Worm (Caenorhabditis elegans) whole organism, L1 larva: Measurements from ENCODE around the gene aqp-1.
A peak's percentile ranks its signal among the peaks of the same experiment; 100 is the strongest.

Experiments used
- C16A3.4 ChIP-seq: fragments of 150-350 bp; optimal IDR thresholded peaks from 2 replicates; lab custom pipeline; 2014; ENCODE audit warnings: missing biosample characterization, missing genetic modification characterization
- F16B12.6 ChIP-seq: fragments of 150-350 bp; optimal IDR thresholded peaks from 2 replicates; lab custom pipeline; 2014; ENCODE audit warnings: missing biosample characterization, missing genetic modification characterization
- Y116A8C.19 ChIP-seq: sonication (generic microtip); optimal IDR thresholded peaks from 2 replicates; lab custom pipeline; 2016; ENCODE audit warnings: missing compliant biosample characterization, missing genetic modification characterization, borderline replicate concordance
- aha-1 ChIP-seq: fragments of 150-350 bp; optimal IDR thresholded peaks from 2 replicates; lab custom pipeline; 2014; ENCODE audit warnings: missing biosample characterization, missing genetic modification characterization
- alr-1 ChIP-seq: fragments of 200-800 bp; sonication (Bioruptor generic); optimal IDR thresholded peaks from 2 replicates; lab custom pipeline; 2018; ENCODE audit warnings: borderline replicate concordance, mild to moderate bottlenecking, missing genetic modification characterization, missing compliant biosample characterization
- ama-1 ChIP-seq: fragments of 150-350 bp; optimal IDR thresholded peaks from 2 replicates; lab custom pipeline; 2014
- blmp-1 ChIP-seq: fragments of 150-350 bp; optimal IDR thresholded peaks from 2 replicates; lab custom pipeline; 2014; ENCODE audit warnings: missing biosample characterization, missing genetic modification characterization
- ceh-8 ChIP-seq: fragments of 200-800 bp; sonication (Bioruptor generic); optimal IDR thresholded peaks from 2 replicates; lab custom pipeline; 2018; ENCODE audit warnings: mild to moderate bottlenecking, missing genetic modification characterization, moderate library complexity, missing compliant biosample characterization
- dpl-1 ChIP-seq, 3 experiments: fragments of 150-350 bp in 2 of 3; sonication (generic microtip) in 1 of 3; optimal IDR thresholded peaks; 2 replicates each; lab custom pipeline; 2014 to 2017; ENCODE audit warnings: missing biosample characterization in 3 of 3, missing genetic modification characterization in 3 of 3, missing genetic modification reagents in 3 of 3
- efl-1 ChIP-seq, 4 experiments: fragments of 150-350 bp; optimal IDR thresholded peaks in 3 of 4; peaks in 1 of 4; 1 replicate in 1 of 4; 2 replicates in 3 of 4; lab custom pipeline; 2014; ENCODE audit warnings: missing biosample characterization in 2 of 4, missing genetic modification characterization in 2 of 4, missing genetic modification reagents in 2 of 4
- efl-3 ChIP-seq: fragments of 200-800 bp; sonication (Bioruptor generic); optimal IDR thresholded peaks from 2 replicates; lab custom pipeline; 2018; ENCODE audit warnings: mild to moderate bottlenecking, missing genetic modification characterization, missing compliant biosample characterization
- egl-13 ChIP-seq: sonication (generic microtip); optimal IDR thresholded peaks from 2 replicates; lab custom pipeline; 2016; ENCODE audit warnings: missing genotype, missing genetic modification reagents, missing genetic modification characterization, missing compliant biosample characterization
- elt-2 ChIP-seq: sonication (generic microtip); optimal IDR thresholded peaks from 2 replicates; lab custom pipeline; 2016; ENCODE audit warnings: missing genetic modification characterization, mild to moderate bottlenecking, inconsistent platforms, missing compliant biosample characterization, missing genetic modification reagents
- elt-3 ChIP-seq, 6 experiments: fragments of 150-350 bp in 1 of 6; sonication (generic microtip); optimal IDR thresholded peaks; 2 replicates each; lab custom pipeline; 2017 to 2018; ENCODE audit warnings: missing biosample characterization in 6 of 6, missing genetic modification characterization in 6 of 6, inconsistent platforms in 1 of 6
- isw-1 ChIP-seq: fragments of 200-800 bp; sonication (Bioruptor generic); IDR thresholded peaks from 2 replicates; pipeline ENCODE4 v1.3.6; 2022; ENCODE audit warnings: missing genetic modification characterization, missing compliant biosample characterization
- lin-13 ChIP-seq: fragments of 150-350 bp; optimal IDR thresholded peaks from 2 replicates; lab custom pipeline; 2014; ENCODE audit warnings: missing biosample characterization, missing genetic modification reagents, missing genetic modification characterization
- lin-14 ChIP-seq: fragments of 200-800 bp; sonication (Bioruptor generic); optimal IDR thresholded peaks from 2 replicates; lab custom pipeline; 2018; ENCODE audit warnings: mild to moderate bottlenecking, missing genetic modification characterization, moderate library complexity, missing compliant biosample characterization
- lin-15B ChIP-seq: fragments of 150-350 bp; sonication (generic microtip); optimal IDR thresholded peaks from 3 replicates; lab custom pipeline; 2014; ENCODE audit warnings: missing biosample characterization, missing genetic modification characterization
- lin-35 ChIP-seq, 2 experiments: fragments of 150-350 bp; optimal IDR thresholded peaks; 2 replicates each; lab custom pipeline; 2014; ENCODE audit warnings: missing biosample characterization in 2 of 2, missing genetic modification characterization in 2 of 2, missing genetic modification reagents in 2 of 2
- mep-1 ChIP-seq: fragments of 150-350 bp; optimal IDR thresholded peaks from 2 replicates; lab custom pipeline; 2014; ENCODE audit warnings: missing biosample characterization, missing genetic modification characterization
- nhr-19 ChIP-seq: fragments of 200-800 bp; sonication (Bioruptor generic); conservative IDR thresholded peaks from 2 replicates; pipeline ENCODE4 v1.3.6; 2022; ENCODE audit warnings: missing genetic modification characterization, missing compliant biosample characterization
- nhr-20 ChIP-seq: sonication (generic microtip); optimal IDR thresholded peaks from 2 replicates; lab custom pipeline; 2016; ENCODE audit warnings: mild to moderate bottlenecking, missing genetic modification characterization, missing compliant biosample characterization
- nhr-237 ChIP-seq: fragments of 150-350 bp; optimal IDR thresholded peaks from 2 replicates; lab custom pipeline; 2014; ENCODE audit warnings: missing biosample characterization, missing genetic modification characterization
- nhr-28 ChIP-seq: fragments of 150-350 bp; optimal IDR thresholded peaks from 2 replicates; lab custom pipeline; 2014; ENCODE audit warnings: missing biosample characterization, missing genetic modification characterization
- nhr-47 ChIP-seq: sonication (generic microtip); optimal IDR thresholded peaks from 2 replicates; lab custom pipeline; 2016; ENCODE audit warnings: mild to moderate bottlenecking, missing genetic modification characterization, moderate library complexity, missing compliant biosample characterization
- nhr-85 ChIP-seq: sonication (generic microtip); peaks from one replicate; lab custom pipeline; 2016; ENCODE audit warnings: missing genetic modification characterization, inconsistent platforms, missing compliant biosample characterization
- pag-3 ChIP-seq: sonication (generic microtip); optimal IDR thresholded peaks from 2 replicates; lab custom pipeline; 2017; ENCODE audit warnings: missing genetic modification characterization, mild to moderate bottlenecking, missing compliant biosample characterization, antibody characterized with exemption, borderline replicate concordance; ENCODE audit not compliant: insufficient read depth
- pqm-1 ChIP-seq: sonication (generic microtip); optimal IDR thresholded peaks from 3 replicates; lab custom pipeline; 2017; ENCODE audit warnings: missing biosample characterization, missing genetic modification characterization
- rnt-1 ChIP-seq: sonication (generic microtip); optimal IDR thresholded peaks from 2 replicates; lab custom pipeline; 2016; ENCODE audit warnings: mild to moderate bottlenecking, missing genetic modification characterization, moderate library complexity, missing compliant biosample characterization
- snu-23 ChIP-seq: sonication (generic microtip); optimal IDR thresholded peaks from 2 replicates; lab custom pipeline; 2016; ENCODE audit warnings: missing genetic modification characterization, missing compliant biosample characterization
- swsn-7 ChIP-seq: sonication (generic microtip); optimal IDR thresholded peaks from 2 replicates; lab custom pipeline; 2016; ENCODE audit warnings: missing genetic modification characterization, missing compliant biosample characterization
- tbx-2 ChIP-seq: sonication (generic microtip); optimal IDR thresholded peaks from 2 replicates; lab custom pipeline; 2016; ENCODE audit warnings: missing genetic modification characterization, missing compliant biosample characterization
- unc-130 ChIP-seq: fragments of 150-350 bp; optimal IDR thresholded peaks from 2 replicates; lab custom pipeline; 2017; ENCODE audit warnings: missing biosample characterization, missing genetic modification characterization, inconsistent platforms
- unc-30 ChIP-seq: sonication (generic microtip); optimal IDR thresholded peaks from 2 replicates; lab custom pipeline; 2017; ENCODE audit warnings: missing biosample characterization, missing genetic modification characterization
- unc-86 ChIP-seq: sonication (generic microtip); optimal IDR thresholded peaks from 2 replicates; lab custom pipeline; 2016; ENCODE audit warnings: missing genetic modification characterization, missing compliant biosample characterization
- vab-15 ChIP-seq: sonication (generic microtip); optimal IDR thresholded peaks from 2 replicates; lab custom pipeline; 2017; ENCODE audit warnings: missing genotype, mild to moderate bottlenecking, missing genetic modification characterization, missing compliant biosample characterization
- zag-1 ChIP-seq: fragments of 150-350 bp; optimal IDR thresholded peaks from 2 replicates; lab custom pipeline; 2014; ENCODE audit warnings: missing biosample characterization, missing genetic modification characterization
- ztf-11 ChIP-seq, 2 experiments: sonication (generic microtip); optimal IDR thresholded peaks; 2 replicates each; lab custom pipeline; 2016 to 2017; ENCODE audit warnings: missing genetic modification characterization in 2 of 2, missing biosample characterization in 1 of 2, missing compliant biosample characterization in 1 of 2

The aqp-1 gene

ce11 chrII:7199308-7199707 lies 38.8 kb downstream of the aqp-1 start, which contains the start of gene E04F6.6:
Gene E04F6.6 (minus strand): TSS chrII:7199565.
- no peak for TF ChIP-seq ceh-8 (GFP tag; lab: Kevin White, UChicago)
- no peak for TF ChIP-seq alr-1 (tag; lab: Kevin White, UChicago)
- no peak for TF ChIP-seq nhr-237 (tag; lab: Kevin White, UChicago)
- TF ChIP-seq elt-3 (tag; optimal IDR thresholded peaks at IDR 0.05; lab: Kevin White, UChicago): peak in 2 of 6 experiments; percentile 12 to 67
- TF ChIP-seq blmp-1 (tag; lab: Kevin White, UChicago): peak; percentile 34
- peak; percentile 14 for TF ChIP-seq nhr-20 (tag; lab: Kevin White, UChicago)

- no peak for TF ChIP-seq snu-23 (GFP tag; lab: Kevin White, UChicago)
- 0 out of 2 replicates have a peak, but pooled peaks have one; percentile 6 for TF ChIP-seq nhr-19 (GFP tag; lab: Robert Waterston, UW)
These were observed 40.7 kb downstream of the aqp-1 start for ce11 chrII:7197434-7197833.

ce11 chrII:7196040-7196439 lies 42.1 kb downstream of the aqp-1 start, which contains the start of gene maoc-1:
Gene maoc-1 (plus strand): TSS chrII:7196276.
- TF ChIP-seq unc-30 (tag; lab: Kevin White, UChicago) (no peak), nhr-20 (tag; lab: Kevin White, UChicago) (peak; percentile 36), zag-1 (tag; lab: Kevin White, UChicago) (no peak), unc-130 (tag; lab: Kevin White, UChicago) (no peak), unc-86 (tag; lab: Kevin White, UChicago) (no peak), lin-14 (no peak), elt-3 (tag; optimal IDR thresholded peaks at IDR 0.05; lab: Kevin White, UChicago) (no peak), swsn-7 (tag; lab: Kevin White, UChicago) (no peak), isw-1 (GFP tag; lab: Robert Waterston, UW) (no peak), nhr-47 (tag; lab: Kevin White, UChicago) (no peak), nhr-85 (tag; lab: Kevin White, UChicago) (no peak), F16B12.6 (tag; lab: Kevin White, UChicago) (no peak), lin-15B (no peak), efl-1 (optimal IDR thresholded peaks at IDR 0.05; lab: Kevin White, UChicago) (no peak), efl-1 (GFP tag; optimal IDR thresholded peaks at IDR 0.05 in 1 of 2; lab: Kevin White, UChicago) (no peak), aha-1 (tag; lab: Kevin White, UChicago) (no peak), Y116A8C.19 (tag; lab: Kevin White, UChicago) (no peak), vab-15 (no peak), ceh-8 (GFP tag; lab: Kevin White, UChicago) (no peak), lin-35 (GFP tag; optimal IDR thresholded peaks at IDR 0.05; lab: Kevin White, UChicago) (peak in 1 of 2 experiments; percentile 18), rnt-1 (tag; lab: Kevin White, UChicago) (no peak), snu-23 (GFP tag; lab: Kevin White, UChicago) (no peak), efl-3 (GFP tag; lab: Kevin White, UChicago) (no peak), tbx-2 (tag; lab: Kevin White, UChicago) (no peak), nhr-28 (no peak), ama-1 (lab: Kevin White, UChicago) (no peak), pag-3 (no peak), pqm-1 (tag; lab: Kevin White, UChicago) (no peak), egl-13 (tag; lab: Kevin White, UChicago) (no peak), lin-13 (GFP tag; lab: Kevin White, UChicago) (no peak), dpl-1 (GFP tag; optimal IDR thresholded peaks at IDR 0.05; lab: Kevin White, UChicago) (no peak), C16A3.4 (tag; lab: Kevin White, UChicago) (no peak), elt-2 (tag; lab: Kevin White, UChicago) (peak; percentile 6), blmp-1 (tag; lab: Kevin White, UChicago) (peak; percentile 5), mep-1 (no peak), ztf-11 (tag; optimal IDR thresholded peaks at IDR 0.05; lab: Kevin White, UChicago) (no peak)
